Worm (Caenorhabditis elegans) whole organism, early embryonic: ENCODE measurements around the gene lurp-1.
A peak's percentile ranks its signal among the peaks of the same experiment; 100 is the strongest.

Source experiments
- B0310.2 ChIP-seq: sonication (generic microtip); optimal IDR thresholded peaks from 2 replicates; lab custom pipeline; 2016; ENCODE audit warnings: mild to moderate bottlenecking, missing genetic modification characterization, missing compliant biosample characterization
- F13C5.2 ChIP-seq: sonication (generic microtip); optimal IDR thresholded peaks from 2 replicates; lab custom pipeline; 2017; ENCODE audit warnings: mild to moderate bottlenecking, missing genetic modification characterization, inconsistent platforms, missing compliant biosample characterization
- aly-1 ChIP-seq: sonication (generic microtip); optimal IDR thresholded peaks from 2 replicates; lab custom pipeline; 2016; ENCODE audit warnings: missing genetic modification characterization, missing compliant biosample characterization
- ama-1 ChIP-seq: fragments of 150-350 bp; optimal IDR thresholded peaks from 2 replicates; lab custom pipeline; 2014
- ceh-13 ChIP-seq: fragments of 200-800 bp; sonication (Bioruptor generic); optimal IDR thresholded peaks from 2 replicates; lab custom pipeline; 2018; ENCODE audit warnings: mild to moderate bottlenecking, missing genetic modification characterization, missing compliant biosample characterization
- ceh-36 ChIP-seq: sonication (generic microtip); optimal IDR thresholded peaks from 2 replicates; lab custom pipeline; 2016; ENCODE audit warnings: missing genetic modification characterization, inconsistent platforms, missing compliant biosample characterization
- ets-7 ChIP-seq: sonication (generic microtip); optimal IDR thresholded peaks from 2 replicates; lab custom pipeline; 2016; ENCODE audit warnings: missing genotype, missing genetic modification characterization, missing compliant biosample characterization
- flt-1 ChIP-seq: fragments of 200-800 bp; sonication (Bioruptor generic); IDR thresholded peaks from 2 replicates; pipeline ENCODE4 v1.3.6; 2022; ENCODE audit warnings: missing genetic modification characterization, missing compliant biosample characterization
- hmbx-1 ChIP-seq: sonication (generic microtip); optimal IDR thresholded peaks from 2 replicates; lab custom pipeline; 2016; ENCODE audit warnings: mild to moderate bottlenecking, missing genetic modification characterization, missing compliant biosample characterization
- hmg-4 ChIP-seq: fragments of 200-800 bp; sonication (Bioruptor generic); optimal IDR thresholded peaks from 2 replicates; lab custom pipeline; 2018; ENCODE audit warnings: mild to moderate bottlenecking, missing genetic modification characterization, missing compliant biosample characterization
- hnd-1 ChIP-seq: sonication (generic microtip); optimal IDR thresholded peaks from 2 replicates; lab custom pipeline; 2016; ENCODE audit warnings: missing genetic modification characterization, missing compliant biosample characterization
- pes-1 ChIP-seq: fragments of 200-800 bp; sonication (Bioruptor generic); IDR thresholded peaks from 2 replicates; pipeline ENCODE4 v1.3.6; 2022; ENCODE audit warnings: missing genetic modification reagents, missing genetic modification characterization, missing compliant biosample characterization
- scrt-1 ChIP-seq: fragments of 200-800 bp; sonication (Bioruptor generic); IDR thresholded peaks from 2 replicates; pipeline ENCODE4 v1.3.6; 2022; ENCODE audit warnings: missing genetic modification characterization, missing compliant biosample characterization
- sea-1 ChIP-seq: fragments of 200-800 bp; sonication (Bioruptor generic); conservative IDR thresholded peaks from 2 replicates; pipeline ENCODE4 v1.3.6; 2022; ENCODE audit warnings: missing genetic modification characterization, missing compliant biosample characterization
- tbx-11 ChIP-seq: fragments of 200-800 bp; sonication (Bioruptor generic); IDR thresholded peaks from 2 replicates; pipeline ENCODE4 v1.3.6; 2022; ENCODE audit warnings: missing genetic modification characterization, missing compliant biosample characterization
- tbx-37 ChIP-seq: fragments of 200-800 bp; sonication (Bioruptor generic); conservative IDR thresholded peaks from 2 replicates; pipeline ENCODE4 v1.3.6; 2022; ENCODE audit warnings: missing genetic modification reagents, missing genetic modification characterization, missing compliant biosample characterization
- tra-4 ChIP-seq: sonication (generic microtip); optimal IDR thresholded peaks from 2 replicates; lab custom pipeline; 2017; ENCODE audit warnings: missing genetic modification characterization, missing compliant biosample characterization

lurp-1 gene

DNA sequence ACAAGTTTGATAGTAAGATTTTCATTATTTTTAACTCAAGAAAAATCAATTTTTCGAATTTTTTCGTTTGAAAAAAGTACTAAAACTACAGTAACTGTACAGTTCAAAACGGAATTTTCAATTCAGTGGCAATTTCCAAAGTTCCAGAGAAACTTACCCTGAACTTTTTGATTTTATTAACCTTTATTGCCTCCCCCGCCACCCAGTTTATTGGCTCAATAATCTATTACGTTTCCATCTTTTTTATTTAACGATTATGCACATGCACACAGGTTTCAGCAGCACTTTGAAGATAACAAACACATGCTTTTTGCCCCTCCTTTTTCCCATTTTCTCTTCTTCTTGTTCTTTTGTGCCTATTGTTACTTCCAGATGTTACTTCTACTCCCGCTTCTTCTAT lies at the start of gene lurp-1:
Gene lurp-1 (plus strand): TSS at position 301 of the 400 bp plus-strand sequence.
- TF ChIP-seq sea-1 (GFP tag; lab: Robert Waterston, UW), result no peak
- no peak for TF ChIP-seq tra-4
- no peak for TF ChIP-seq aly-1
- no peak for TF ChIP-seq tbx-11 (GFP tag; lab: Robert Waterston, UW)
- TF ChIP-seq hnd-1 (tag; lab: Kevin White, UChicago), result no peak
- no peak for TF ChIP-seq tbx-37 (GFP tag; lab: Robert Waterston, UW)

DNA sequence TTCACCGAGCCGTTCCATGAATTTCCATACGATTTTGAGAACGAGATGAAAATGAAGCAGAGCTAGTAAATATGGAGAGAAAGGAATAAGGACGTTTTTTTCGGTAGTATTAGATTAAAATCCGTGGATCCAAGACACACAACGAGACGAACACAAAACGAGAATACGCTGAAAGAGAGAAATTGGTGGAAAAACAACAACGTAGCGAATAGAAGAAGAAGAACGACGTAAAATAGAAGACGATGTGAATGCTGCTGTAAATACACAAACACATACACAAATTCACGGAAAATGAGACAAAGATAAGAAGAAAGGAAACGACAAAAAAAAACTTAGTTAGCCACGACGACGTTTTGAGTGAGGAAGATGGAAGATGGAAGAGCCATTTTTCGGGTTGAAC lies 46.0 kb upstream of the lurp-1 start:
- no peak for TF ChIP-seq flt-1 (GFP tag; lab: Robert Waterston, UW)
- TF ChIP-seq hnd-1 (tag; lab: Kevin White, UChicago), result no peak
- no peak for TF ChIP-seq ama-1 (lab: Kevin White, UChicago)
- TF ChIP-seq tbx-37 (GFP tag; lab: Robert Waterston, UW), result no peak
- no peak for TF ChIP-seq hmg-4 (GFP tag; lab: Kevin White, UChicago)
- TF ChIP-seq B0310.2 (tag; lab: Kevin White, UChicago), result no peak
- TF ChIP-seq sea-1 (GFP tag; lab: Robert Waterston, UW), result no peak
- no peak for TF ChIP-seq tra-4
- TF ChIP-seq F13C5.2 (tag; lab: Kevin White, UChicago), result no peak
- no peak for TF ChIP-seq tbx-11 (GFP tag; lab: Robert Waterston, UW)
- TF ChIP-seq ceh-36, result no peak
- TF ChIP-seq scrt-1, result no peak
- no peak for TF ChIP-seq ets-7
- no peak for TF ChIP-seq ceh-13 (GFP tag; lab: Kevin White, UChicago)
- TF ChIP-seq pes-1 (GFP tag; lab: Robert Waterston, UW), result no peak
- TF ChIP-seq hmbx-1 (tag; lab: Kevin White, UChicago), result no peak
- no peak for TF ChIP-seq aly-1

- no peak for TF ChIP-seq tbx-37 (GFP tag; lab: Robert Waterston, UW)
- TF ChIP-seq scrt-1, result no peak
- no peak for TF ChIP-seq ama-1 (lab: Kevin White, UChicago)
- TF ChIP-seq tbx-11 (GFP tag; lab: Robert Waterston, UW), result no peak
- TF ChIP-seq sea-1 (GFP tag; lab: Robert Waterston, UW), result no peak
- no peak for TF ChIP-seq hmbx-1 (tag; lab: Kevin White, UChicago)
- no peak for TF ChIP-seq flt-1 (GFP tag; lab: Robert Waterston, UW)
- TF ChIP-seq ets-7, result no peak
- TF ChIP-seq ceh-13 (GFP tag; lab: Kevin White, UChicago), result no peak
- no peak for TF ChIP-seq hmg-4 (GFP tag; lab: Kevin White, UChicago)
- TF ChIP-seq B0310.2 (tag; lab: Kevin White, UChicago), result no peak
- no peak for TF ChIP-seq aly-1
- TF ChIP-seq ceh-36, result no peak
- TF ChIP-seq pes-1 (GFP tag; lab: Robert Waterston, UW), result no peak
Observed at ce11 chrII:10838550-10838949, 42.2 kb upstream of the lurp-1 start.

- TF ChIP-seq sea-1 (GFP tag; lab: Robert Waterston, UW) (peak; percentile 92), ceh-36 (peak; percentile 96), ama-1 (lab: Kevin White, UChicago) (peak; percentile 89), B0310.2 (tag; lab: Kevin White, UChicago) (peak; percentile 89), ets-7 (peak; percentile 83), ceh-13 (GFP tag; lab: Kevin White, UChicago) (peak; percentile 96), F13C5.2 (tag; lab: Kevin White, UChicago) (peak; percentile 97), hmbx-1 (tag; lab: Kevin White, UChicago) (peak; percentile 92), scrt-1 (peak; percentile 98), hmg-4 (GFP tag; lab: Kevin White, UChicago) (peak; percentile 99), pes-1 (GFP tag; lab: Robert Waterston, UW) (peak; percentile 96), tbx-11 (GFP tag; lab: Robert Waterston, UW) (peak; percentile 94), aly-1 (peak; percentile 96), tra-4 (peak; percentile 94), hnd-1 (tag; lab: Kevin White, UChicago) (peak; percentile 91), flt-1 (GFP tag; lab: Robert Waterston, UW) (peak; percentile 96), tbx-37 (GFP tag; lab: Robert Waterston, UW) (peak; percentile 93)
Observed at ce11 chrII:10840067-10840466, 40.7 kb upstream of the lurp-1 start.

ce11 chrII:10843527-10843926 lies 37.2 kb upstream of the lurp-1 start, which contains the start of gene M106.8:
Gene M106.8, minus strand, starts transcription at chrII:10843627.
- TF ChIP-seq tbx-37 (GFP tag; lab: Robert Waterston, UW) (no peak), tra-4 (no peak)

ce11 chrII:10847057-10847456 lies 33.7 kb upstream of the lurp-1 start:
- TF ChIP-seq hmg-4 (GFP tag; lab: Kevin White, UChicago) (no peak), B0310.2 (tag; lab: Kevin White, UChicago) (no peak), scrt-1 (no peak), F13C5.2 (tag; lab: Kevin White, UChicago) (no peak), hnd-1 (tag; lab: Kevin White, UChicago) (no peak), sea-1 (GFP tag; lab: Robert Waterston, UW) (no peak), flt-1 (GFP tag; lab: Robert Waterston, UW) (no peak), pes-1 (GFP tag; lab: Robert Waterston, UW) (no peak), ets-7 (no peak), ceh-13 (GFP tag; lab: Kevin White, UChicago) (no peak), aly-1 (no peak), hmbx-1 (tag; lab: Kevin White, UChicago) (no peak), tbx-11 (GFP tag; lab: Robert Waterston, UW) (no peak), ceh-36 (no peak), ama-1 (lab: Kevin White, UChicago) (no peak), tra-4 (no peak), tbx-37 (GFP tag; lab: Robert Waterston, UW) (no peak)

- no peak for TF ChIP-seq hmbx-1 (tag; lab: Kevin White, UChicago)
Observed at ce11 chrII:10849903-10850302, 30.8 kb upstream of the lurp-1 start, which contains the start of gene M106.2. Gene M106.2, minus strand, starts transcription at chrII:10850003.
